Fruit fly (Drosophila melanogaster) whole organism, adult: ENCODE data around the gene cni.

Source experiments
- CG11617 ChIP-seq: fragments of 200-800 bp; sonication (Bioruptor generic); optimal IDR thresholded peaks from 2 replicates; lab custom pipeline; 2017; ENCODE audit warnings: mild to moderate bottlenecking, missing biosample characterization, missing genetic modification reagents, missing genetic modification characterization
- CG12768 ChIP-seq: fragments of 200-800 bp; sonication (Bioruptor generic); optimal IDR thresholded peaks from 2 replicates; lab custom pipeline; 2017; ENCODE audit warnings: missing biosample characterization, missing genetic modification characterization, mild to moderate bottlenecking, moderate library complexity, missing genetic modification reagents
- CG14711 ChIP-seq: fragments of 200-800 bp; sonication (Bioruptor generic); optimal IDR thresholded peaks from 2 replicates; lab custom pipeline; 2018; ENCODE audit warnings: missing biosample characterization, mild to moderate bottlenecking, missing genetic modification characterization, moderate library complexity
- CG1620 ChIP-seq: fragments of 200-800 bp; sonication (Bioruptor generic); optimal IDR thresholded peaks from 2 replicates; lab custom pipeline; 2016; ENCODE audit warnings: missing biosample characterization, missing genetic modification characterization
- CG33017 ChIP-seq: fragments of 200-800 bp; sonication (Bioruptor generic); optimal IDR thresholded peaks from 2 replicates; lab custom pipeline; 2018; ENCODE audit warnings: missing biosample characterization, mild to moderate bottlenecking, missing genetic modification characterization, moderate library complexity
- CG5204 ChIP-seq: fragments of 200-800 bp; sonication (Bioruptor generic); optimal IDR thresholded peaks from 2 replicates; lab custom pipeline; 2016; ENCODE audit warnings: missing biosample characterization, missing genetic modification characterization
- CG7045 ChIP-seq: fragments of 200-800 bp; sonication (Bioruptor generic); optimal IDR thresholded peaks from 2 replicates; lab custom pipeline; 2017; ENCODE audit warnings: missing biosample characterization, mild to moderate bottlenecking, missing genetic modification characterization
- CG7101 ChIP-seq: fragments of 200-800 bp; sonication (Bioruptor generic); optimal IDR thresholded peaks from 2 replicates; lab custom pipeline; 2018; ENCODE audit warnings: missing biosample characterization, mild to moderate bottlenecking, missing genetic modification characterization, moderate library complexity
- Clk ChIP-seq: fragments of 200-800 bp; sonication (Bioruptor generic); optimal IDR thresholded peaks from 2 replicates; lab custom pipeline; 2017; ENCODE audit warnings: missing biosample characterization, missing genetic modification characterization
- Crg-1 ChIP-seq: fragments of 200-800 bp; sonication (Bioruptor generic); optimal IDR thresholded peaks from 2 replicates; lab custom pipeline; 2016; ENCODE audit warnings: missing biosample characterization, missing genetic modification characterization
- Hr96 ChIP-seq: fragments of 200-800 bp; sonication (Bioruptor generic); optimal IDR thresholded peaks from 2 replicates; lab custom pipeline; 2016; ENCODE audit warnings: missing biosample characterization, missing genetic modification characterization
- Mnt ChIP-seq: fragments of 200-800 bp; sonication (Bioruptor generic); optimal IDR thresholded peaks from 2 replicates; lab custom pipeline; 2016; ENCODE audit warnings: missing biosample characterization, mild to moderate bottlenecking, missing genetic modification characterization
- bab1 ChIP-seq: fragments of 200-800 bp; sonication (Bioruptor generic); optimal IDR thresholded peaks from 3 replicates; lab custom pipeline; 2019; ENCODE audit warnings: missing biosample characterization, mild to moderate bottlenecking, missing genetic modification characterization, moderate library complexity
- cic ChIP-seq: fragments of 200-800 bp; sonication (Bioruptor generic); optimal IDR thresholded peaks from 2 replicates; lab custom pipeline; 2017; ENCODE audit warnings: missing biosample characterization, mild to moderate bottlenecking, missing genetic modification characterization, moderate library complexity
- cnc ChIP-seq, 2 experiments: fragments of >200 bp; optimal IDR thresholded peaks; 2 replicates each; lab custom pipeline; 2017
- kay ChIP-seq: fragments of 200-800 bp; sonication (Bioruptor generic); peaks from one replicate; lab custom pipeline; 2016; ENCODE audit warnings: missing biosample characterization, missing genetic modification characterization, borderline replicate concordance
- ovo ChIP-seq: fragments of 200-800 bp; sonication (Bioruptor generic); optimal IDR thresholded peaks from 2 replicates; lab custom pipeline; 2016; ENCODE audit warnings: missing biosample characterization, missing genetic modification characterization
- pad ChIP-seq: fragments of 200-800 bp; sonication (Bioruptor generic); optimal IDR thresholded peaks from 3 replicates; lab custom pipeline; 2017; ENCODE audit warnings: missing biosample characterization, missing genetic modification characterization, mild to moderate bottlenecking, moderate library complexity, missing genetic modification reagents
- tj ChIP-seq: fragments of 200-800 bp; sonication (Bioruptor generic); optimal IDR thresholded peaks from 3 replicates; lab custom pipeline; 2017; ENCODE audit warnings: missing biosample characterization, mild to moderate bottlenecking, missing genetic modification characterization, moderate library complexity
- toe ChIP-seq: fragments of 200-800 bp; sonication (Bioruptor generic); optimal IDR thresholded peaks from 2 replicates; lab custom pipeline; 2016; ENCODE audit warnings: missing biosample characterization, missing genetic modification characterization

Gene cni

DNA sequence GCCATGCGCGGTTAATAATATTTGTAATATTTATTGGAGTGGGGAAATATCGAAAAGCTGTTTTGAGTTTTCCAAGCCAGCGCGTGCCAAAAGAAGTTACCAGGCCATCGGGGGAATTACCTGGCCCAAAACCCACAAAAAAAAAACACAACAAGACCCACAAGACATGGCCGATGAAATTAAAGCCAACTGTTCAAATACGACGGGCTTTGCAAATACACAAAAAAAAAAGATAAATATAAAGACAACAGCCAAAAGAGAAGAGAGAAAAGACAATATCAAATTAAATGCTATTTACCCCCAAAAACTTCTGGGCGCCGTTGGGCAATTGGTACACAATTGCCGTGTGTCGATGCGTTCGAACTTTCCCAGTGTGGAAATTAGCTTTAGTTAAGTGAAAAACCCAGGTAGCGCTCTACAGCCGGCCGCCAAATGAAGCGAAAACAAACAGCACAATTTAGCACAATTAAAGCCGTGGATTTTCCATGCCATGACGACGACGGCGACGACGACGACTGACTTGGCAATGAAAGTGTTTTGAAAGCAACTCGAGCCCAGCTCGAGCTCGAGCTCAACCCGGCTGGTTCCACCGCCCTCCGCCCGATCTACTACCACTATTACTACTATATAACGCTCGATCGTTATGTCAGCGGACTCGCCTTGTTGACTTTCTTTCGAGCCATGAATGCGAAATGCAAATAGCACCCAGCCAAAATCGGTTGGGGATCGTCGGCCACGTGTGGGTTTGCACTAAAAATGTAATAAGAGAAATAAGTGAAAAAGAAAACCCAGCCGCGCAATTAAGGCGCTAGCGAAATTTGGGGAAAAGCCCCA is 7.5 kb upstream of the cni start:
- TF ChIP-seq pad (GFP tag; lab: Kevin White, UChicago) (no peak), bab1 (GFP tag; lab: Kevin White, UChicago) (no peak), CG1620 (GFP tag; lab: Kevin White, UChicago) (peak; percentile 41), cic (GFP tag; lab: Kevin White, UChicago) (peak; percentile 26), CG7101 (tag; lab: Kevin White, UChicago) (peak; percentile 7), Clk (GFP tag; lab: Kevin White, UChicago) (no peak), ovo (GFP tag; lab: Kevin White, UChicago) (peak; percentile 27), Hr96 (GFP tag; lab: Kevin White, UChicago) (no peak), CG12768 (peak; percentile 34), Mnt (GFP tag; lab: Kevin White, UChicago) (peak; percentile 46), Crg-1 (GFP tag; lab: Kevin White, UChicago) (peak; percentile 71), tj (peak; percentile 72), CG7045 (GFP tag; lab: Kevin White, UChicago) (peak; percentile 9), toe (GFP tag; lab: Kevin White, UChicago) (no peak), kay (GFP tag; lab: Kevin White, UChicago) (peak; percentile 70), CG33017 (tag; lab: Kevin White, UChicago) (no peak), CG5204 (GFP tag; lab: Kevin White, UChicago) (no peak)

DNA sequence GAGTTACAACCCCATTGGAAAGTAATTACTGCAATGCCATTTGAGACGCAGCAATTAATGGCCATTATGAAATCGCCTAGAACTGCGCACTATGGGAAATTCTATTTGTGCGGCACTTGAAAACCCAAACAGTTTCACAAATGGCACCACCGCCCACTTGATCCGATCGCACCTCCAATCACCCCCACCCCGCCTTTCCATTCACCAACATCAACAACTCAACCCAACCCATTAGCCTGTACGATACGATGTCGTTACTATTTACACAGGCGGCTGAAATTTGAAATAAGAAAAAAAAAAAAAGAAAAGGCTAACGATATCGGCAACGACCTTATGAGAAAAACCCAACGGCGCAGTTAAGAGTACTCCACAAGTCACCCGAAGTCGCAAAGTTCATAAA is 6.6 kb upstream of the cni start:
- TF ChIP-seq Crg-1 (GFP tag; lab: Kevin White, UChicago) = no peak
- TF ChIP-seq cic (GFP tag; lab: Kevin White, UChicago) = peak; percentile 85
- no peak for TF ChIP-seq CG5204 (GFP tag; lab: Kevin White, UChicago)
- TF ChIP-seq ovo (GFP tag; lab: Kevin White, UChicago) = peak; percentile 20
- no peak for TF ChIP-seq toe (GFP tag; lab: Kevin White, UChicago)
- peak; percentile 60 for TF ChIP-seq CG12768
- peak; percentile 4 for TF ChIP-seq CG7045 (GFP tag; lab: Kevin White, UChicago)
- TF ChIP-seq tj = no peak
- TF ChIP-seq CG33017 (tag; lab: Kevin White, UChicago) = no peak
- TF ChIP-seq kay (GFP tag; lab: Kevin White, UChicago) = peak; percentile 5

DNA sequence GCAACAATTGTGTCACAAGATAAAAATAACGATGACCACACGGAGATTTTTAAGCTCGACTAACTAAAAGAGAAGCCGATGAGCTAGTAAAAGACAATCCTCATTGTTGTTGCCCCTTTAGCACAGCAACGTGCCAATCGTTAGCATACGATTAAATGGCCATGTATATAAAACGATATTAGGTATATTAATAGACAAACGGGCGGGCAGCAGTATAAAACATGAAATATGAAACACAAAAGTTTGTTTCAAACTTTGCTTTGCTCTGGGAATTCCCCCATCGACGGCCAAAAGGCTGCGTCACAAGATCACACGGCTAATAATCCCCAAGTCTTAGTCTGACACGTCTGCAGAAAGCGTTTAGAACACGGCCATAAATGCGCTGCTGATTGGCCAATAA is 5.9 kb upstream of the cni start:
- TF ChIP-seq CG12768 (no peak), Clk (GFP tag; lab: Kevin White, UChicago) (no peak), CG14711 (tag; lab: Kevin White, UChicago) (no peak), cic (GFP tag; lab: Kevin White, UChicago) (no peak), CG33017 (tag; lab: Kevin White, UChicago) (no peak), ovo (GFP tag; lab: Kevin White, UChicago) (no peak), Hr96 (GFP tag; lab: Kevin White, UChicago) (no peak), Crg-1 (GFP tag; lab: Kevin White, UChicago) (no peak), CG5204 (GFP tag; lab: Kevin White, UChicago) (no peak), kay (GFP tag; lab: Kevin White, UChicago) (no peak), bab1 (GFP tag; lab: Kevin White, UChicago) (no peak), Mnt (GFP tag; lab: Kevin White, UChicago) (no peak), CG11617 (GFP tag; lab: Kevin White, UChicago) (no peak), pad (GFP tag; lab: Kevin White, UChicago) (no peak), CG1620 (GFP tag; lab: Kevin White, UChicago) (no peak), toe (GFP tag; lab: Kevin White, UChicago) (no peak), CG7101 (tag; lab: Kevin White, UChicago) (no peak), CG7045 (GFP tag; lab: Kevin White, UChicago) (no peak)

DNA sequence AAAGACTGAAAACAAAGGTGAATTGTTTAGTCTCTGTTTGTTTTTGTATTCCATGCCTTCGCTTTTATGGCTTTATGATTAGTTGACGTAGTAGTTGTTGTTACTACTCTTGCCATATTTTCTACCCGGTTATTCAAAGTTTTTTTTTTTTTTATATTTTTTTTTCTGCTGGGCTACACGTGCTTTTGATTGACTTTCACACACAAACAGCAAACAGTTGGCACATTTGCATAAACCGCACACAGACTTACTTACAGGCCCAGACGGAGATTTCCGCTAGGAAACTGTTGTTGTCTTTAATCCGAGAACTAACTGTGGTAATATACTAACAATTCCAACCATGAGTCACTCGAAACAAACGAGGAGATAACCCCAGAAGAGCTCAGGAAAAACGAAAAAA is 5.3 kb upstream of the cni start:
- TF ChIP-seq CG12768 (peak; percentile 3), cnc (optimal IDR thresholded peaks at IDR 0.05; lab: Kevin White, UChicago) (no peak), kay (GFP tag; lab: Kevin White, UChicago) (peak; percentile 98), CG7101 (tag; lab: Kevin White, UChicago) (no peak), cic (GFP tag; lab: Kevin White, UChicago) (peak; percentile 76), pad (GFP tag; lab: Kevin White, UChicago) (no peak), CG33017 (tag; lab: Kevin White, UChicago) (no peak), CG14711 (tag; lab: Kevin White, UChicago) (no peak), CG5204 (GFP tag; lab: Kevin White, UChicago) (no peak), CG7045 (GFP tag; lab: Kevin White, UChicago) (no peak), CG11617 (GFP tag; lab: Kevin White, UChicago) (no peak), bab1 (GFP tag; lab: Kevin White, UChicago) (no peak), tj (no peak), CG1620 (GFP tag; lab: Kevin White, UChicago) (no peak), toe (GFP tag; lab: Kevin White, UChicago) (no peak), Mnt (GFP tag; lab: Kevin White, UChicago) (peak; percentile 61), Hr96 (GFP tag; lab: Kevin White, UChicago) (no peak), Crg-1 (GFP tag; lab: Kevin White, UChicago) (no peak), ovo (GFP tag; lab: Kevin White, UChicago) (peak; percentile 40)

DNA sequence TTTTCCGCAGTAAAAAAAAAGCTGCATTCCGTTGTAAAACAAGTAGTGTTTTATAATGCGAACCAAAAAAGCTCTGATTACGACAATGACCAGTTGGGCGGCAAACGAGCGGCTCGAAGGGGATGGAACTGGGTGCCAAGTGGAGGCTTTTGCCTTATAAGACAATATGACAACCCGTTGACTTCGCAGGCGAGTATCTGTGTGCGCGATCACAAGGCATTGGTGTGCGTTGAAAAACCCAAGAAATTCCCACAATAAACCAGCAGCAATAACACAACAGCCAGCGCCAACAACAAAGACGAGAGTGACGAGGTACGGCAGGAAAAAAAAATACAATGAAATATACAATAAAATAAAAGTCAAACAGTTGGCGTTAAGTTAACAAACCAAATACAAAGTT is 4.5 kb upstream of the cni start:
- TF ChIP-seq CG33017 (tag; lab: Kevin White, UChicago) = peak; percentile 58
- TF ChIP-seq CG14711 (tag; lab: Kevin White, UChicago) = peak; percentile 80
- no peak for TF ChIP-seq CG5204 (GFP tag; lab: Kevin White, UChicago)
- peak; percentile 98 for TF ChIP-seq kay (GFP tag; lab: Kevin White, UChicago)
- peak; percentile 35 for TF ChIP-seq ovo (GFP tag; lab: Kevin White, UChicago)
- TF ChIP-seq CG1620 (GFP tag; lab: Kevin White, UChicago) = no peak
- peak; percentile 100 for TF ChIP-seq cic (GFP tag; lab: Kevin White, UChicago)
- peak; percentile 54 for TF ChIP-seq CG7101 (tag; lab: Kevin White, UChicago)
- peak; percentile 37 for TF ChIP-seq CG11617 (GFP tag; lab: Kevin White, UChicago)
- TF ChIP-seq toe (GFP tag; lab: Kevin White, UChicago) = no peak
- TF ChIP-seq cnc (optimal IDR thresholded peaks at IDR 0.05; lab: Kevin White, UChicago) = no peak
- TF ChIP-seq Clk (GFP tag; lab: Kevin White, UChicago) = no peak
- peak; percentile 25 for TF ChIP-seq CG7045 (GFP tag; lab: Kevin White, UChicago)
- TF ChIP-seq Mnt (GFP tag; lab: Kevin White, UChicago) = peak; percentile 83
- no peak for TF ChIP-seq Crg-1 (GFP tag; lab: Kevin White, UChicago)
- peak; percentile 32 for TF ChIP-seq pad (GFP tag; lab: Kevin White, UChicago)
- no peak for TF ChIP-seq Hr96 (GFP tag; lab: Kevin White, UChicago)
- TF ChIP-seq bab1 (GFP tag; lab: Kevin White, UChicago) = peak; percentile 1
- TF ChIP-seq CG12768 = peak; percentile 83
- TF ChIP-seq tj = peak; percentile 81
